Worm (Caenorhabditis elegans) whole organism, late embryonic: ENCODE data around the gene spsb-2.

Experiments
- K02D7.2 ChIP-seq: sonication (generic microtip); optimal IDR thresholded peaks from 2 replicates; lab custom pipeline; 2017; ENCODE audit warnings: mild to moderate bottlenecking, missing genetic modification characterization, missing compliant biosample characterization
- ahr-1 ChIP-seq: sonication (generic microtip); optimal IDR thresholded peaks from 2 replicates; lab custom pipeline; 2016; ENCODE audit warnings: missing genetic modification characterization, missing compliant biosample characterization
- che-1 ChIP-seq: sonication (generic microtip); optimal IDR thresholded peaks from 2 replicates; lab custom pipeline; 2016; ENCODE audit warnings: mild to moderate bottlenecking, missing genetic modification characterization, missing compliant biosample characterization
- dmd-4 ChIP-seq: sonication (generic microtip); optimal IDR thresholded peaks from 2 replicates; lab custom pipeline; 2016; ENCODE audit warnings: borderline replicate concordance, missing genetic modification characterization, missing compliant biosample characterization
- elt-2 ChIP-seq: sonication (generic microtip); optimal IDR thresholded peaks from 2 replicates; lab custom pipeline; 2016; ENCODE audit warnings: missing genetic modification reagents, missing genetic modification characterization, missing compliant biosample characterization
- elt-4 ChIP-seq: sonication (generic microtip); optimal IDR thresholded peaks from 2 replicates; lab custom pipeline; 2016; ENCODE audit warnings: missing genetic modification characterization, missing compliant biosample characterization
- fax-1 ChIP-seq: sonication (generic microtip); optimal IDR thresholded peaks from 2 replicates; lab custom pipeline; 2016; ENCODE audit warnings: missing genotype, missing genetic modification characterization, missing compliant biosample characterization
- lim-6 ChIP-seq: sonication (generic microtip); optimal IDR thresholded peaks from 2 replicates; lab custom pipeline; 2016; ENCODE audit warnings: missing genetic modification characterization, missing compliant biosample characterization
- mec-3 ChIP-seq: sonication (generic microtip); optimal IDR thresholded peaks from 2 replicates; lab custom pipeline; 2016; ENCODE audit warnings: borderline replicate concordance, missing genetic modification characterization, missing compliant biosample characterization
- nhr-11 ChIP-seq: fragments of 150-350 bp; optimal IDR thresholded peaks from 2 replicates; lab custom pipeline; 2014; ENCODE audit warnings: missing biosample characterization, missing genetic modification characterization
- pha-4 ChIP-seq: fragments of 150-350 bp; optimal IDR thresholded peaks from 2 replicates; lab custom pipeline; 2018; ENCODE audit warnings: missing biosample characterization, missing genetic modification reagents, missing genetic modification characterization
- pqm-1 ChIP-seq: sonication (generic microtip); optimal IDR thresholded peaks from 2 replicates; lab custom pipeline; 2016; ENCODE audit warnings: missing genetic modification characterization, missing compliant biosample characterization
- tbx-2 ChIP-seq: sonication (generic microtip); optimal IDR thresholded peaks from 2 replicates; lab custom pipeline; 2016; ENCODE audit warnings: missing genetic modification characterization, missing compliant biosample characterization

DNA sequence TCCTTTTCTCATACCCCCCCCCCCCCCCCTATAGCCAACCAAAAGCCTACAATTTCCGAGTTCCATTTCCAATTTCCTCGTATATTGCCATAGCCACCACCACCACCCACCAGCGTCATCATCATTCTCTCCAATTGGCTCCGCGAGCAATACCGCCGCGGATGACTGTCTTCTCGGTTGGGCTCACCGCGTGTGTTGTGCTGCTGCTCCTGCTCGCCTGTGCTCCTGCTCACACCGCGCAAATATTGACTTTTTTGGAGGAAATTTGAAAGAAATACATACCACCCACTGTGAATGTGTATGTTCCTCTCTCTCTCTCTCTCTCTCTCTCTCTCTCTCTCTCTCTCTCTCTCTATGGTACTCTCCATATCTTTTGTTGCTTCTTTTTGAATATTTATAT lies 34.5 kb downstream of the spsb-2 start:
- TF ChIP-seq fax-1 (no peak), mec-3 (tag; lab: Kevin White, UChicago) (no peak), lim-6 (tag; lab: Kevin White, UChicago) (no peak), elt-2 (tag; lab: Kevin White, UChicago) (no peak), nhr-11 (tag; lab: Kevin White, UChicago) (no peak), ahr-1 (tag; lab: Kevin White, UChicago) (no peak), tbx-2 (tag; lab: Kevin White, UChicago) (no peak), K02D7.2 (no peak), elt-4 (tag; lab: Kevin White, UChicago) (no peak), pqm-1 (tag; lab: Kevin White, UChicago) (no peak), pha-4 (tag; lab: Kevin White, UChicago) (no peak), dmd-4 (no peak), che-1 (no peak)
